Worm (Caenorhabditis elegans) whole organism, young adult: ENCODE results near the gene Y82E9BL.19.

Experiments
- ama-1 ChIP-seq, 3 experiments: fragments of 150-350 bp in 1 of 3; sonication (generic microtip) in 2 of 3; optimal IDR thresholded peaks; 2 replicates each; lab custom pipeline; 2014 to 2018; ENCODE audit warnings: missing biosample characterization in 2 of 3, missing genetic modification characterization in 2 of 3, missing genetic modification reagents in 2 of 3
- attf-3 ChIP-seq: fragments of 200-800 bp; sonication (Bioruptor generic); conservative IDR thresholded peaks from 2 replicates; pipeline ENCODE4 v1.3.6; 2022; ENCODE audit warnings: missing genetic modification reagents, missing genetic modification characterization, missing compliant biosample characterization
- chd-7 ChIP-seq: sonication (generic microtip); optimal IDR thresholded peaks from 2 replicates; lab custom pipeline; 2016; ENCODE audit warnings: mild to moderate bottlenecking, missing genetic modification characterization, moderate library complexity, missing compliant biosample characterization
- dpff-1 ChIP-seq: sonication (generic microtip); optimal IDR thresholded peaks from 2 replicates; lab custom pipeline; 2017; ENCODE audit warnings: mild to moderate bottlenecking, missing genetic modification characterization, missing compliant biosample characterization
- dpl-1 ChIP-seq: fragments of 150-350 bp; optimal IDR thresholded peaks from 2 replicates; lab custom pipeline; 2014; ENCODE audit warnings: missing biosample characterization, missing genetic modification reagents, missing genetic modification characterization
- madf-10 ChIP-seq: sonication (generic microtip); optimal IDR thresholded peaks from 2 replicates; lab custom pipeline; 2016; ENCODE audit warnings: mild to moderate bottlenecking, missing genetic modification characterization, missing compliant biosample characterization
- mes-4 ChIP-seq: sonication (generic microtip); optimal IDR thresholded peaks from 2 replicates; lab custom pipeline; 2016; ENCODE audit warnings: missing genotype, missing genetic modification characterization, missing compliant biosample characterization
- rec-8 ChIP-seq, 2 experiments: sonication (generic microtip); optimal IDR thresholded peaks; 2 replicates each; lab custom pipeline; 2016; ENCODE audit warnings: mild to moderate bottlenecking in 2 of 2, missing genetic modification characterization in 2 of 2, missing genetic modification reagents in 2 of 2, missing genotype in 2 of 2, missing biosample characterization in 1 of 2, missing compliant biosample characterization in 1 of 2, moderate library complexity in 1 of 2
- ztf-26 ChIP-seq: sonication (generic microtip); optimal IDR thresholded peaks from 2 replicates; lab custom pipeline; 2017; ENCODE audit warnings: missing genetic modification characterization, missing compliant biosample characterization
- ztf-28 ChIP-seq: fragments of 200-800 bp; sonication (Bioruptor generic); IDR thresholded peaks from 2 replicates; pipeline ENCODE4 v1.3.6; 2022; ENCODE audit warnings: missing genetic modification reagents, missing genetic modification characterization, missing compliant biosample characterization
- ztf-6 ChIP-seq: fragments of 200-800 bp; sonication (Bioruptor generic); IDR thresholded peaks from 2 replicates; pipeline ENCODE4 v1.3.6; 2022; ENCODE audit warnings: missing genetic modification reagents, missing genetic modification characterization, missing compliant biosample characterization

ce11 chrIII:1331894-1332293 is at the start of gene Y82E9BL.19:
- TF ChIP-seq dpff-1 (tag; lab: Kevin White, UChicago) (no peak), dpl-1 (GFP tag; lab: Kevin White, UChicago) (no peak), mes-4 (tag; lab: Kevin White, UChicago) (no peak), rec-8 (tag; optimal IDR thresholded peaks at IDR 0.05; lab: Kevin White, UChicago) (no peak), ztf-6 (no peak), attf-3 (GFP tag; lab: Robert Waterston, UW) (no peak), ztf-28 (GFP tag; lab: Robert Waterston, UW) (no peak), chd-7 (tag; lab: Kevin White, UChicago) (no peak), madf-10 (no peak), ama-1 (optimal IDR thresholded peaks at IDR 0.05; lab: Kevin White, UChicago) (no peak), ama-1 (GFP tag; optimal IDR thresholded peaks at IDR 0.05; lab: Kevin White, UChicago) (no peak), ztf-26 (no peak)
